Worm (Caenorhabditis elegans): ENCODE results near the gene gcst-1.

Gene gcst-1

ce11 chrV:5684534-5684933 is 28.2 kb upstream of the gcst-1 start, which contains the start of the genes hmgs-1 and F25B4.4 (continued):
- TF ChIP-seq ztf-28 (GFP tag; IDR thresholded peaks at IDR 0.05): 0 out of 2 replicates have a peak, but pooled peaks have one; percentile 54
- TF ChIP-seq C06A6.2 (GFP tag; conservative IDR thresholded peaks at IDR 0.05): peak; percentile 50; the same call in 1 of the 2 replicates
- peak; percentile 66 for TF ChIP-seq tbp1 (GFP tag; optimal IDR thresholded peaks at IDR 0.05)
- no peak for TF ChIP-seq hlh-26 (GFP tag; conservative IDR thresholded peaks at IDR 0.05)
- TF ChIP-seq ceh-58 (GFP tag; IDR thresholded peaks at IDR 0.05): no peak
- no peak for TF ChIP-seq sptf-2 (GFP tag; optimal IDR thresholded peaks at IDR 0.05)
- TF ChIP-seq K11D2.4 (GFP tag; IDR thresholded peaks at IDR 0.05): no peak
- TF ChIP-seq hmg-1.2 (GFP tag; IDR thresholded peaks at IDR 0.05): peak; percentile 55
- TF ChIP-seq ceh-100 (GFP tag; IDR thresholded peaks at IDR 0.05): 0 out of 2 replicates have a peak, but pooled peaks have one; percentile 21
- no peak for TF ChIP-seq nfya-1 (tag; optimal IDR thresholded peaks at IDR 0.05; ENCODE audit: borderline replicate concordance, insufficient read depth)
- TF ChIP-seq F22D6.2 (tag; optimal IDR thresholded peaks at IDR 0.05): no peak
- no peak for TF ChIP-seq F55B11.4 (tag; optimal IDR thresholded peaks at IDR 0.05; ENCODE audit: borderline replicate concordance, insufficient read depth)
- TF ChIP-seq F39B2.1 (GFP tag; IDR thresholded peaks at IDR 0.05): no peak
- no peak for TF ChIP-seq T07F8.4 (tag; optimal IDR thresholded peaks at IDR 0.05)
- TF ChIP-seq let-526 (GFP tag; IDR thresholded peaks at IDR 0.05): no peak
- TF ChIP-seq hlh-12 (tag; optimal IDR thresholded peaks at IDR 0.05): no peak
- peak; percentile 68 for TF ChIP-seq D2030.7 (GFP tag; IDR thresholded peaks at IDR 0.05)
- TF ChIP-seq dpl-1 (GFP tag; optimal IDR thresholded peaks at IDR 0.05): peak; percentile 43
- no peak for TF ChIP-seq sdz-38 (tag; optimal IDR thresholded peaks at IDR 0.05)
- TF ChIP-seq somi-1 (GFP tag; optimal IDR thresholded peaks at IDR 0.05): no peak
- no peak for TF ChIP-seq mxl-1 (tag; optimal IDR thresholded peaks at IDR 0.05)
- TF ChIP-seq ztf-3 (GFP tag; optimal IDR thresholded peaks at IDR 0.05): no peak
- no peak for TF ChIP-seq ceh-40 (GFP tag; IDR thresholded peaks at IDR 0.05)
- peak; percentile 43; the same call in 1 of the 2 replicates for TF ChIP-seq Y95B8A.8 (GFP tag; IDR thresholded peaks at IDR 0.05)
- peak; percentile 51 for TF ChIP-seq snpc-3.4 (tag; optimal IDR thresholded peaks at IDR 0.05)
- TF ChIP-seq tbx-9 (tag; optimal IDR thresholded peaks at IDR 0.05; ENCODE audit: borderline replicate concordance): no peak
- TF ChIP-seq hrde-1 (tag; optimal IDR thresholded peaks at IDR 0.05; ENCODE audit: borderline replicate concordance): no peak
- TF ChIP-seq ztf-22 (GFP tag; optimal IDR thresholded peaks at IDR 0.05): no peak
- peak; percentile 48 for TF ChIP-seq snpc-4 (GFP tag; optimal IDR thresholded peaks at IDR 0.05)
- TF ChIP-seq snpc-4 (tag; optimal IDR thresholded peaks at IDR 0.05): peak; percentile 15 to 69 (median 47)
- 0 out of 2 replicates have a peak, but pooled peaks have one; percentile 20 for TF ChIP-seq lin-26 (GFP tag; IDR thresholded peaks at IDR 0.05)
- TF ChIP-seq rec-8 (tag; optimal IDR thresholded peaks at IDR 0.05): no peak
- TF ChIP-seq ztf-26 (tag; optimal IDR thresholded peaks at IDR 0.05): no peak
- TF ChIP-seq F37B4.10 (GFP tag; IDR thresholded peaks at IDR 0.05): no peak
- TF ChIP-seq egrh-3 (GFP tag; IDR thresholded peaks at IDR 0.05): peak; percentile 42
- peak; percentile 83 for TF ChIP-seq madf-6 (GFP tag; IDR thresholded peaks at IDR 0.05)
- no peak for TF ChIP-seq repo-1 (tag; optimal IDR thresholded peaks at IDR 0.05)
- no peak for TF ChIP-seq dpff-1 (tag; optimal IDR thresholded peaks at IDR 0.05)
- no peak for TF ChIP-seq aptf-2 (GFP tag; conservative IDR thresholded peaks at IDR 0.05)
- peak; percentile 58 for TF ChIP-seq madf-8 (GFP tag; conservative IDR thresholded peaks at IDR 0.05)
- TF ChIP-seq ZK185.1 (tag; optimal IDR thresholded peaks at IDR 0.05; ENCODE audit: poor library complexity, severe bottlenecking): peak; percentile 58
- TF ChIP-seq F10E7.11 (tag; optimal IDR thresholded peaks at IDR 0.05): no peak
- peak; percentile 84 for TF ChIP-seq nfyb-1 (GFP tag; IDR thresholded peaks at IDR 0.05)
- TF ChIP-seq K12H6.12 (tag; optimal IDR thresholded peaks at IDR 0.05): peak; percentile 88
- TF ChIP-seq nhr-27 (tag; optimal IDR thresholded peaks at IDR 0.05): no peak
- TF ChIP-seq nfya-2 (GFP tag; IDR thresholded peaks at IDR 0.05): no peak
- TF ChIP-seq snpc-1.3 (tag; optimal IDR thresholded peaks at IDR 0.05; ENCODE audit: insufficient read depth): peak; percentile 72
- TF ChIP-seq hmg-20 (GFP tag; IDR thresholded peaks at IDR 0.05): peak; percentile 47; the same call in 1 of the 2 replicates

Data from whole organism, young adult.